Fruit fly (Drosophila melanogaster) whole organism, embryonic: ENCODE results near the gene Gr93d.

Experiments
- Blimp-1 ChIP-seq: fragments of 200-800 bp; sonication (Bioruptor generic); optimal IDR thresholded peaks from 3 replicates; lab custom pipeline; 2018; ENCODE audit warnings: missing biosample characterization, missing genetic modification characterization, mild to moderate bottlenecking, moderate library complexity, missing genetic modification reagents
- CG1024 ChIP-seq: fragments of 200-800 bp; sonication (Bioruptor generic); IDR thresholded peaks from 2 replicates; pipeline ENCODE4 v1.3.6; 2022; ENCODE audit warnings: missing biosample characterization, missing genetic modification characterization
- CG10366 ChIP-seq: fragments of 200-800 bp; sonication (Bioruptor generic); IDR thresholded peaks from 2 replicates; pipeline ENCODE4 v1.3.6; 2022; ENCODE audit warnings: missing biosample characterization, missing genetic modification characterization
- CG11085 ChIP-seq: fragments of 200-800 bp; sonication (Bioruptor generic); IDR thresholded peaks from 2 replicates; pipeline ENCODE4 v1.3.6; 2022; ENCODE audit warnings: missing biosample characterization, missing genetic modification characterization
- CG11398 ChIP-seq: fragments of 200-800 bp; sonication (Bioruptor generic); optimal IDR thresholded peaks from 2 replicates; lab custom pipeline; 2016; ENCODE audit warnings: missing biosample characterization, missing genetic modification characterization
- CG14014 ChIP-seq: fragments of 200-800 bp; sonication (Bioruptor generic); IDR thresholded peaks from 2 replicates; pipeline ENCODE4 v1.3.6; 2022; ENCODE audit warnings: missing biosample characterization, missing genetic modification characterization
- CG15479 ChIP-seq: fragments of 200-800 bp; sonication (Bioruptor generic); optimal IDR thresholded peaks from 3 replicates; lab custom pipeline; 2019; ENCODE audit warnings: missing biosample characterization, mild to moderate bottlenecking, missing genetic modification characterization, moderate library complexity
- CG1603 ChIP-seq: fragments of 200-800 bp; sonication (Bioruptor generic); optimal IDR thresholded peaks from 2 replicates; lab custom pipeline; 2019; ENCODE audit warnings: missing biosample characterization, mild to moderate bottlenecking, missing genetic modification characterization, moderate library complexity
- CG18619 ChIP-seq: fragments of 200-800 bp; sonication (Bioruptor generic); optimal IDR thresholded peaks from 3 replicates; lab custom pipeline; 2017; ENCODE audit warnings: missing biosample characterization, mild to moderate bottlenecking, missing genetic modification characterization
- CG2129 ChIP-seq: fragments of 200-800 bp; sonication (Bioruptor generic); IDR thresholded peaks from 2 replicates; pipeline ENCODE4 v1.3.6; 2022; ENCODE audit warnings: missing biosample characterization, missing genetic modification characterization; ENCODE audit not compliant: partially characterized antibody
- CG3065 ChIP-seq: fragments of 200-800 bp; sonication (Bioruptor generic); optimal IDR thresholded peaks from 2 replicates; lab custom pipeline; 2016; ENCODE audit warnings: missing biosample characterization, missing genetic modification characterization
- CG31365 ChIP-seq: fragments of 200-800 bp; sonication (Bioruptor generic); optimal IDR thresholded peaks from 2 replicates; lab custom pipeline; 2018; ENCODE audit warnings: missing biosample characterization, mild to moderate bottlenecking, missing genetic modification characterization
- CG3281 ChIP-seq: fragments of 200-800 bp; sonication (Bioruptor generic); optimal IDR thresholded peaks from 3 replicates; lab custom pipeline; 2017; ENCODE audit warnings: missing biosample characterization, mild to moderate bottlenecking, missing genetic modification characterization
- CG3995 ChIP-seq: fragments of 200-800 bp; sonication (Bioruptor generic); optimal IDR thresholded peaks from 3 replicates; lab custom pipeline; 2016; ENCODE audit warnings: missing biosample characterization, missing genetic modification characterization
- CG5245 ChIP-seq: fragments of 200-800 bp; sonication (Bioruptor generic); optimal IDR thresholded peaks from 3 replicates; lab custom pipeline; 2016; ENCODE audit warnings: missing biosample characterization, missing genetic modification characterization
- CG6175 ChIP-seq: fragments of 200-800 bp; sonication (Bioruptor generic); IDR thresholded peaks from 3 replicates; pipeline ENCODE4 v1.3.6; 2022; ENCODE audit warnings: missing biosample characterization, missing genetic modification characterization
- CG7271 ChIP-seq: fragments of 200-800 bp; sonication (Bioruptor generic); optimal IDR thresholded peaks from 2 replicates; lab custom pipeline; 2018; ENCODE audit warnings: missing biosample characterization, mild to moderate bottlenecking, missing genetic modification characterization, moderate library complexity
- CG7357 ChIP-seq: fragments of 200-800 bp; sonication (Bioruptor generic); IDR thresholded peaks from 3 replicates; pipeline ENCODE4 v1.3.6; 2022; ENCODE audit warnings: missing biosample characterization, missing genetic modification characterization
- CG8944 ChIP-seq: fragments of 200-800 bp; sonication (Bioruptor generic); optimal IDR thresholded peaks from 3 replicates; lab custom pipeline; 2016; ENCODE audit warnings: missing biosample characterization, missing genetic modification characterization
- D19B ChIP-seq: fragments of 200-800 bp; sonication (Bioruptor generic); optimal IDR thresholded peaks from 2 replicates; lab custom pipeline; 2017; ENCODE audit warnings: missing biosample characterization, mild to moderate bottlenecking, missing genetic modification characterization
- Drgx ChIP-seq: fragments of 200-800 bp; sonication (Bioruptor generic); IDR thresholded peaks from 2 replicates; pipeline ENCODE4 v1.3.6; 2022; ENCODE audit warnings: missing biosample characterization, missing genetic modification characterization
- E2f2 ChIP-seq: fragments of 200-800 bp; sonication (Bioruptor generic); IDR thresholded peaks from 2 replicates; pipeline ENCODE4 v1.3.6; 2022; ENCODE audit warnings: missing biosample characterization, missing genetic modification characterization
- Fer2 ChIP-seq: fragments of 200-800 bp; sonication (Bioruptor generic); optimal IDR thresholded peaks from 2 replicates; lab custom pipeline; 2018; ENCODE audit warnings: missing biosample characterization, mild to moderate bottlenecking, missing genetic modification characterization, moderate library complexity
- Lim3 ChIP-seq: fragments of 200-800 bp; sonication (Bioruptor generic); IDR thresholded peaks from 2 replicates; pipeline ENCODE4 v1.3.6; 2022; ENCODE audit warnings: missing biosample characterization, missing genetic modification characterization
- Lpt ChIP-seq: fragments of >200 bp; optimal IDR thresholded peaks from 2 replicates; lab custom pipeline; 2018; ENCODE audit warnings: missing biosample characterization, missing genetic modification characterization
- NFAT ChIP-seq: fragments of 200-800 bp; sonication (Bioruptor generic); IDR thresholded peaks from 2 replicates; pipeline ENCODE4 v1.3.6; 2022; ENCODE audit warnings: missing biosample characterization, missing genetic modification characterization
- Nf-YA ChIP-seq: fragments of 200-800 bp; sonication (Bioruptor generic); IDR thresholded peaks from 2 replicates; pipeline ENCODE4 v1.3.6; 2022; ENCODE audit warnings: missing biosample characterization, missing genetic modification characterization
- Ptx1 ChIP-seq: fragments of 200-800 bp; sonication (Bioruptor generic); IDR thresholded peaks from 2 replicates; pipeline ENCODE4 v1.3.6; 2022; ENCODE audit warnings: missing biosample characterization, missing genetic modification characterization
- Scr ChIP-seq: fragments of 200-800 bp; sonication (Bioruptor generic); IDR thresholded peaks from 2 replicates; pipeline ENCODE4 v1.3.6; 2022; ENCODE audit warnings: missing biosample characterization, missing genetic modification characterization; ENCODE audit not compliant: partially characterized antibody
- Trl ChIP-seq, 3 experiments: fragments of >200 bp in 2 of 3; fragments of 200-800 bp in 1 of 3; sonication (Bioruptor generic) in 1 of 3; optimal IDR thresholded peaks; 2 replicates in 1 of 3; 3 replicates in 2 of 3; lab custom pipeline; 2016 to 2017; ENCODE audit warnings: missing biosample characterization in 1 of 3, missing genetic modification characterization in 1 of 3
- ab ChIP-seq: fragments of 200-800 bp; sonication (Bioruptor generic); optimal IDR thresholded peaks from 2 replicates; lab custom pipeline; 2016; ENCODE audit warnings: missing biosample characterization, missing genetic modification characterization
- amos ChIP-seq: fragments of 200-800 bp; sonication (Bioruptor generic); IDR thresholded peaks from 2 replicates; pipeline ENCODE4 v1.3.6; 2022; ENCODE audit warnings: missing biosample characterization, missing genetic modification characterization; ENCODE audit not compliant: partially characterized antibody
- ara ChIP-seq: fragments of 200-800 bp; sonication (Bioruptor generic); IDR thresholded peaks from 2 replicates; pipeline ENCODE4 v1.3.6; 2022; ENCODE audit warnings: missing biosample characterization, missing genetic modification characterization
- bab2 ChIP-seq: fragments of 200-800 bp; sonication (Bioruptor generic); optimal IDR thresholded peaks from 2 replicates; lab custom pipeline; 2016; ENCODE audit warnings: missing biosample characterization, missing genetic modification characterization
- bbx ChIP-seq: fragments of 200-800 bp; sonication (Bioruptor generic); IDR thresholded peaks from 2 replicates; pipeline ENCODE4 v1.3.6; 2022; ENCODE audit warnings: missing biosample characterization, missing genetic modification characterization; ENCODE audit not compliant: partially characterized antibody
- chm ChIP-seq: fragments of 200-800 bp; sonication (Bioruptor generic); IDR thresholded peaks from 2 replicates; pipeline ENCODE4 v1.3.6; 2022; ENCODE audit warnings: missing biosample characterization, missing genetic modification characterization
- fd3F ChIP-seq: fragments of 200-800 bp; sonication (Bioruptor generic); optimal IDR thresholded peaks from 2 replicates; lab custom pipeline; 2018; ENCODE audit warnings: missing biosample characterization, mild to moderate bottlenecking, missing genetic modification characterization, moderate library complexity
- fru ChIP-seq: fragments of >200 bp; optimal IDR thresholded peaks from 2 replicates; lab custom pipeline; 2017
- fu2 ChIP-seq: fragments of 200-800 bp; sonication (Bioruptor generic); optimal IDR thresholded peaks from 2 replicates; lab custom pipeline; 2016; ENCODE audit warnings: missing biosample characterization, missing genetic modification characterization
- gem ChIP-seq: fragments of 200-800 bp; sonication (Bioruptor generic); optimal IDR thresholded peaks from 2 replicates; lab custom pipeline; 2019; ENCODE audit warnings: missing biosample characterization, mild to moderate bottlenecking, missing genetic modification characterization, moderate library complexity
- gsb-n ChIP-seq: fragments of 200-800 bp; sonication (Bioruptor generic); optimal IDR thresholded peaks from 3 replicates; lab custom pipeline; 2018; ENCODE audit warnings: missing biosample characterization, mild to moderate bottlenecking, missing genetic modification characterization
- h ChIP-seq: fragments of >200 bp; optimal IDR thresholded peaks from 2 replicates; lab custom pipeline; 2017
- her ChIP-seq: fragments of 200-800 bp; sonication (Bioruptor generic); optimal IDR thresholded peaks from 2 replicates; lab custom pipeline; 2016; ENCODE audit warnings: missing biosample characterization, missing genetic modification characterization
- maf-S ChIP-seq: fragments of 200-800 bp; sonication (Bioruptor generic); optimal IDR thresholded peaks from 2 replicates; lab custom pipeline; 2016; ENCODE audit warnings: missing biosample characterization, missing genetic modification characterization
- org-1 ChIP-seq: fragments of 200-800 bp; sonication (Bioruptor generic); optimal IDR thresholded peaks from 2 replicates; lab custom pipeline; 2017; ENCODE audit warnings: missing biosample characterization, missing genetic modification characterization
- pzg ChIP-seq: fragments of 200-800 bp; sonication (Bioruptor generic); optimal IDR thresholded peaks from 3 replicates; lab custom pipeline; 2018; ENCODE audit warnings: missing biosample characterization, mild to moderate bottlenecking, missing genetic modification characterization, moderate library complexity
- schlank ChIP-seq: fragments of 200-800 bp; sonication (Bioruptor generic); optimal IDR thresholded peaks from 2 replicates; lab custom pipeline; 2018; ENCODE audit warnings: missing biosample characterization, mild to moderate bottlenecking, missing genetic modification characterization
- sisA ChIP-seq: fragments of 200-800 bp; sonication (Bioruptor generic); IDR thresholded peaks from 2 replicates; pipeline ENCODE4 v1.3.6; 2022; ENCODE audit warnings: missing biosample characterization, missing genetic modification characterization
- slbo ChIP-seq: fragments of 200-800 bp; sonication (Bioruptor generic); IDR thresholded peaks from 2 replicates; pipeline ENCODE4 v1.3.6; 2022; ENCODE audit warnings: missing biosample characterization, missing genetic modification characterization
- toy ChIP-seq: fragments of 200-800 bp; sonication (Bioruptor generic); IDR thresholded peaks from 2 replicates; pipeline ENCODE4 v1.3.6; 2022; ENCODE audit warnings: missing biosample characterization, missing genetic modification characterization
- vnd ChIP-seq: fragments of 200-800 bp; sonication (Bioruptor generic); IDR thresholded peaks from 3 replicates; pipeline ENCODE4 v1.3.6; 2022; ENCODE audit warnings: missing biosample characterization, missing genetic modification characterization; ENCODE audit not compliant: partially characterized antibody
- wor ChIP-seq: fragments of 200-800 bp; sonication (Bioruptor generic); IDR thresholded peaks from 2 replicates; pipeline ENCODE4 v1.3.6; 2022; ENCODE audit warnings: missing biosample characterization, missing genetic modification characterization

The Gr93d gene

DNA sequence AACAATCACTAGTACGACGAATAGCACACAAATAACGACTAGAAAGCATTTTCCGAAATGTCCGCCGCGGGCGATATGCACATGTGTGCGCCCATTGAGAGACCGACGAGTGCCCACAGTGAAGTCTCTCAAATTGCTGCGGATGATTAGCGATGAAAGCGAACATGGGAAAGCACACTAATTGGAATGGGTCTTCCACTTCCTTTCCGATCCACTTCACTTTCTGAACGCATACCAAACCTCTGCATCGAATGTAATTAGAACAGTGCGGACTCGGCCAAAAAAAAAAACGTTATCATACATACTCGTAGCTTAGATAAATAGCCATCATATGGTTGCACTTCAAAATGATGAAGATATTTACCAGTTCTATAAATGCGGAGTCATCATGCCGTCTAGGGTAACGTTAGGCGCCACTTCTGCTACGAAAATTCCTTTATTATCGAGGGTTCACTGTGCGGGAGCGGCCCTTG is 3.6 kb upstream of the Gr93d start (continued):
- no peak; the same call in 1 of the 2 replicates for TF ChIP-seq Ptx1 (GFP tag; lab: Robert Waterston, UW)
- TF ChIP-seq chm = 0 out of 2 replicates have a peak, but pooled peaks have one; percentile 24
- TF ChIP-seq Drgx = no peak
- no peak for TF ChIP-seq ab (GFP tag; lab: Kevin White, UChicago)
- TF ChIP-seq CG3995 (GFP tag; lab: Kevin White, UChicago) = no peak
- TF ChIP-seq ara (GFP tag; lab: Robert Waterston, UW) = peak; percentile 63
- no peak for TF ChIP-seq CG14014 (GFP tag; lab: Robert Waterston, UW)
- TF ChIP-seq amos (GFP tag; lab: Robert Waterston, UW) = peak; percentile 15; the same call in 1 of the 2 replicates
- peak; percentile 49 for TF ChIP-seq slbo (GFP tag; lab: Robert Waterston, UW)
- no peak for TF ChIP-seq wor
- TF ChIP-seq sisA (GFP tag; lab: Robert Waterston, UW) = 0 out of 2 replicates have a peak, but pooled peaks have one; percentile 26
- no peak for TF ChIP-seq fru (lab: Kevin White, UChicago)
- no peak for TF ChIP-seq Scr (GFP tag; lab: Robert Waterston, UW)
- TF ChIP-seq CG8944 (GFP tag; lab: Kevin White, UChicago) = no peak
- peak; percentile 28 for TF ChIP-seq org-1 (GFP tag; lab: Kevin White, UChicago)
- TF ChIP-seq CG1024 (GFP tag; lab: Robert Waterston, UW) = 0 out of 2 replicates have a peak, but pooled peaks have one; percentile 1
- TF ChIP-seq CG10366 (GFP tag; lab: Robert Waterston, UW) = no peak
- peak; percentile 21 for TF ChIP-seq CG18619
- TF ChIP-seq Lim3 (GFP tag; lab: Robert Waterston, UW) = no peak
- no peak for TF ChIP-seq vnd
- no peak for TF ChIP-seq E2f2
- peak; percentile 40 for TF ChIP-seq CG11398 (GFP tag; lab: Kevin White, UChicago)
- TF ChIP-seq CG15479 (GFP tag; lab: Kevin White, UChicago) = no peak
- no peak for TF ChIP-seq CG3065 (GFP tag; lab: Kevin White, UChicago)
- 0 out of 3 replicates have a peak, but pooled peaks have one; percentile 13 for TF ChIP-seq CG7357 (GFP tag; lab: Robert Waterston, UW)
- TF ChIP-seq her (GFP tag; lab: Kevin White, UChicago) = peak; percentile 2
- TF ChIP-seq maf-S (GFP tag; lab: Kevin White, UChicago) = no peak
- TF ChIP-seq toy (GFP tag; lab: Robert Waterston, UW) = no peak
- no peak for TF ChIP-seq CG7271 (tag; lab: Kevin White, UChicago)
- no peak for TF ChIP-seq fd3F (GFP tag; lab: Kevin White, UChicago)
- TF ChIP-seq CG31365 (tag; lab: Kevin White, UChicago) = no peak
- TF ChIP-seq Trl (optimal IDR thresholded peaks at IDR 0.05; lab: Kevin White, UChicago) = no peak
- peak; percentile 3 for TF ChIP-seq Trl (GFP tag; optimal IDR thresholded peaks at IDR 0.05; lab: Kevin White, UChicago)
- TF ChIP-seq gsb-n (tag; lab: Kevin White, UChicago) = peak; percentile 68
- no peak for TF ChIP-seq CG11085 (GFP tag; lab: Robert Waterston, UW)
- no peak for TF ChIP-seq NFAT (GFP tag; lab: Robert Waterston, UW)
- no peak for TF ChIP-seq Lpt (GFP tag; lab: Kevin White, UChicago)
- no peak for TF ChIP-seq bbx (GFP tag; lab: Robert Waterston, UW)
- TF ChIP-seq CG5245 (GFP tag; lab: Kevin White, UChicago) = no peak
- TF ChIP-seq CG3281 = no peak
- no peak for TF ChIP-seq D19B (GFP tag; lab: Kevin White, UChicago)
- peak; percentile 61 for TF ChIP-seq Blimp-1
- TF ChIP-seq schlank (tag; lab: Kevin White, UChicago) = no peak
- TF ChIP-seq CG2129 (GFP tag; lab: Robert Waterston, UW) = no peak
- TF ChIP-seq h (lab: Kevin White, UChicago) = no peak
- peak; percentile 49; the same call in 1 of the 3 replicates for TF ChIP-seq CG6175
- TF ChIP-seq CG1603 (tag; lab: Kevin White, UChicago) = peak; percentile 38
- TF ChIP-seq Nf-YA (GFP tag; lab: Robert Waterston, UW) = no peak
- peak; percentile 43 for TF ChIP-seq gem
- TF ChIP-seq pzg (GFP tag; lab: Kevin White, UChicago) = no peak
- no peak for TF ChIP-seq Fer2
- TF ChIP-seq fu2 (GFP tag; lab: Kevin White, UChicago) = no peak
- TF ChIP-seq bab2 (GFP tag; lab: Kevin White, UChicago) = peak; percentile 29
